Fruit fly (Drosophila melanogaster) whole organism, embryonic: ENCODE measurements around the gene CG44385.

Source experiments
- Abd-B ChIP-seq: fragments of 200-800 bp; sonication (Bioruptor generic); optimal IDR thresholded peaks from 2 replicates; lab custom pipeline; 2018; ENCODE audit warnings: missing biosample characterization, mild to moderate bottlenecking, missing genetic modification characterization, moderate library complexity
- Adf1 ChIP-seq: fragments of 200-800 bp; sonication (Bioruptor generic); IDR thresholded peaks from 2 replicates; pipeline ENCODE4 v1.3.6; 2022; ENCODE audit warnings: missing biosample characterization, missing genetic modification characterization
- BEAF-32 ChIP-seq: fragments of 200-800 bp; sonication (Bioruptor generic); optimal IDR thresholded peaks from 3 replicates; lab custom pipeline; 2017; ENCODE audit warnings: missing biosample characterization, missing genetic modification characterization, mild to moderate bottlenecking, moderate library complexity, missing genetic modification reagents
- Bdp1 ChIP-seq: fragments of 200-800 bp; sonication (Bioruptor generic); optimal IDR thresholded peaks from 3 replicates; lab custom pipeline; 2016; ENCODE audit warnings: missing biosample characterization, missing genetic modification characterization
- CG10979 ChIP-seq: fragments of 200-800 bp; sonication (Bioruptor generic); optimal IDR thresholded peaks from 2 replicates; lab custom pipeline; 2018; ENCODE audit warnings: missing biosample characterization, mild to moderate bottlenecking, missing genetic modification characterization, moderate library complexity
- CG11085 ChIP-seq: fragments of 200-800 bp; sonication (Bioruptor generic); IDR thresholded peaks from 2 replicates; pipeline ENCODE4 v1.3.6; 2022; ENCODE audit warnings: missing biosample characterization, missing genetic modification characterization
- CG1233 ChIP-seq: fragments of 200-800 bp; sonication (Bioruptor generic); optimal IDR thresholded peaks from 4 replicates; lab custom pipeline; 2018; ENCODE audit warnings: missing biosample characterization, mild to moderate bottlenecking, missing genetic modification characterization
- CG13296 ChIP-seq: fragments of 200-800 bp; sonication (Bioruptor generic); optimal IDR thresholded peaks from 3 replicates; lab custom pipeline; 2018; ENCODE audit warnings: missing biosample characterization, mild to moderate bottlenecking, missing genetic modification characterization
- CG14441 ChIP-seq: fragments of 200-800 bp; sonication (Bioruptor generic); IDR thresholded peaks from 2 replicates; pipeline ENCODE4 v1.3.6; 2022; ENCODE audit warnings: missing biosample characterization, missing genetic modification characterization
- CG15514 ChIP-seq: fragments of 200-800 bp; sonication (Bioruptor generic); optimal IDR thresholded peaks from 3 replicates; lab custom pipeline; 2017; ENCODE audit warnings: missing biosample characterization, missing genetic modification characterization, mild to moderate bottlenecking, moderate library complexity, missing genetic modification reagents
- CG16813 ChIP-seq: fragments of 200-800 bp; sonication (Bioruptor generic); IDR thresholded peaks from 3 replicates; pipeline ENCODE4 v1.3.6; 2022; ENCODE audit warnings: missing biosample characterization, missing genetic modification characterization; ENCODE audit not compliant: partially characterized antibody
- CG17912 ChIP-seq: fragments of 200-800 bp; sonication (Bioruptor generic); optimal IDR thresholded peaks from 2 replicates; lab custom pipeline; 2018; ENCODE audit warnings: missing biosample characterization, mild to moderate bottlenecking, missing genetic modification characterization
- CG1832 ChIP-seq: fragments of 200-800 bp; sonication (Bioruptor generic); optimal IDR thresholded peaks from 2 replicates; lab custom pipeline; 2017; ENCODE audit warnings: missing biosample characterization, mild to moderate bottlenecking, missing genetic modification characterization, inconsistent platforms
- CG18476 ChIP-seq: fragments of 200-800 bp; sonication (Bioruptor generic); optimal IDR thresholded peaks from 2 replicates; lab custom pipeline; 2016; ENCODE audit warnings: missing biosample characterization, mild to moderate bottlenecking, missing genetic modification characterization
- CG2199 ChIP-seq: fragments of 200-800 bp; sonication (Bioruptor generic); IDR thresholded peaks from 3 replicates; pipeline ENCODE4 v1.3.6; 2022; ENCODE audit warnings: missing biosample characterization, missing genetic modification characterization
- CG33557 ChIP-seq: fragments of 200-800 bp; sonication (Bioruptor generic); optimal IDR thresholded peaks from 2 replicates; lab custom pipeline; 2019; ENCODE audit warnings: missing biosample characterization, mild to moderate bottlenecking, missing genetic modification characterization, moderate library complexity
- CG3726 ChIP-seq: fragments of 200-800 bp; sonication (Bioruptor generic); IDR thresholded peaks from 3 replicates; pipeline ENCODE4, ENCODE4 v1.3.6; 2022; ENCODE audit warnings: missing biosample characterization, missing genetic modification characterization
- CG4282 ChIP-seq: fragments of 200-800 bp; sonication (Bioruptor generic); optimal IDR thresholded peaks from 2 replicates; lab custom pipeline; 2016; ENCODE audit warnings: missing biosample characterization, missing genetic modification characterization
- CG4854 ChIP-seq: fragments of 200-800 bp; sonication (Bioruptor generic); optimal IDR thresholded peaks from 2 replicates; lab custom pipeline; 2016; ENCODE audit warnings: missing biosample characterization, missing genetic modification characterization, inconsistent platforms
- CG6175 ChIP-seq: fragments of 200-800 bp; sonication (Bioruptor generic); IDR thresholded peaks from 3 replicates; pipeline ENCODE4 v1.3.6; 2022; ENCODE audit warnings: missing biosample characterization, missing genetic modification characterization
- CG7357 ChIP-seq: fragments of 200-800 bp; sonication (Bioruptor generic); IDR thresholded peaks from 3 replicates; pipeline ENCODE4 v1.3.6; 2022; ENCODE audit warnings: missing biosample characterization, missing genetic modification characterization
- CTCF ChIP-seq: fragments of 200-800 bp; sonication (Bioruptor generic); optimal IDR thresholded peaks from 2 replicates; lab custom pipeline; 2017; ENCODE audit warnings: missing biosample characterization, mild to moderate bottlenecking, missing genetic modification characterization, moderate library complexity
- Deaf1 ChIP-seq: fragments of 200-800 bp; optimal IDR thresholded peaks from 3 replicates; lab custom pipeline; 2019; ENCODE audit warnings: missing biosample characterization, mild to moderate bottlenecking, missing genetic modification characterization, moderate library complexity
- Doc3 ChIP-seq: fragments of 200-800 bp; sonication (Bioruptor generic); IDR thresholded peaks from 3 replicates; pipeline ENCODE4 v1.3.6; 2022; ENCODE audit warnings: missing biosample characterization, missing genetic modification characterization; ENCODE audit not compliant: partially characterized antibody
- Fer3 ChIP-seq: fragments of 200-800 bp; sonication (Bioruptor generic); optimal IDR thresholded peaks from 2 replicates; lab custom pipeline; 2018; ENCODE audit warnings: missing biosample characterization, mild to moderate bottlenecking, missing genetic modification characterization, moderate library complexity
- Med ChIP-seq: fragments of 200-800 bp; sonication (Bioruptor generic); peaks from one replicate; lab custom pipeline; 2016; ENCODE audit warnings: missing biosample characterization, missing genetic modification characterization, mild to moderate bottlenecking, inconsistent platforms, moderate library complexity
- Meics ChIP-seq: fragments of 200-800 bp; sonication (Bioruptor generic); optimal IDR thresholded peaks from 2 replicates; lab custom pipeline; 2017; ENCODE audit warnings: missing biosample characterization, mild to moderate bottlenecking, missing genetic modification characterization
- PHDP ChIP-seq: fragments of 200-800 bp; sonication (Bioruptor generic); optimal IDR thresholded peaks from 3 replicates; lab custom pipeline; 2018; ENCODE audit warnings: missing biosample characterization, mild to moderate bottlenecking, missing genetic modification characterization, moderate library complexity
- TFAM ChIP-seq: fragments of 200-800 bp; sonication (Bioruptor generic); optimal IDR thresholded peaks from 2 replicates; lab custom pipeline; 2017; ENCODE audit warnings: missing biosample characterization, missing genetic modification characterization, inconsistent platforms
- Trl ChIP-seq, 3 experiments: fragments of >200 bp in 2 of 3; fragments of 200-800 bp in 1 of 3; sonication (Bioruptor generic) in 1 of 3; optimal IDR thresholded peaks; 2 replicates in 1 of 3; 3 replicates in 2 of 3; lab custom pipeline; 2016 to 2017; ENCODE audit warnings: missing biosample characterization in 1 of 3, missing genetic modification characterization in 1 of 3
- YL-1 ChIP-seq: fragments of 200-800 bp; sonication (Bioruptor generic); optimal IDR thresholded peaks from 3 replicates; lab custom pipeline; 2017; ENCODE audit warnings: missing biosample characterization, mild to moderate bottlenecking, missing genetic modification characterization
- aop ChIP-seq: fragments of 200-800 bp; sonication (Bioruptor generic); IDR thresholded peaks from 2 replicates; pipeline ENCODE4 v1.3.6; 2022; ENCODE audit warnings: missing biosample characterization, missing genetic modification characterization
- chm ChIP-seq: fragments of 200-800 bp; sonication (Bioruptor generic); IDR thresholded peaks from 2 replicates; pipeline ENCODE4 v1.3.6; 2022; ENCODE audit warnings: missing biosample characterization, missing genetic modification characterization
- dpn ChIP-seq, 2 experiments: fragments of 200-800 bp; sonication (Bioruptor generic); optimal IDR thresholded peaks; 3 replicates each; lab custom pipeline; 2016; ENCODE audit warnings: missing biosample characterization in 2 of 2, missing genetic modification characterization in 2 of 2
- exex ChIP-seq: fragments of 200-800 bp; sonication (Bioruptor generic); optimal IDR thresholded peaks from 4 replicates; lab custom pipeline; 2018; ENCODE audit warnings: missing biosample characterization, mild to moderate bottlenecking, missing genetic modification characterization, moderate library complexity
- gfzf ChIP-seq: fragments of 200-800 bp; sonication (Bioruptor generic); optimal IDR thresholded peaks from 2 replicates; lab custom pipeline; 2016; ENCODE audit warnings: missing biosample characterization, mild to moderate bottlenecking, missing genetic modification characterization, moderate library complexity
- gsb-n ChIP-seq: fragments of 200-800 bp; sonication (Bioruptor generic); optimal IDR thresholded peaks from 3 replicates; lab custom pipeline; 2018; ENCODE audit warnings: missing biosample characterization, mild to moderate bottlenecking, missing genetic modification characterization
- hb ChIP-seq: fragments of 200-800 bp; sonication (Bioruptor generic); IDR thresholded peaks from 3 replicates; pipeline ENCODE4 v1.3.6; 2022; ENCODE audit warnings: missing biosample characterization, missing genetic modification characterization; ENCODE audit not compliant: partially characterized antibody
- inv ChIP-seq: fragments of 200-800 bp; sonication (Bioruptor generic); IDR thresholded peaks from 2 replicates; pipeline ENCODE4 v1.3.6; 2022; ENCODE audit warnings: missing biosample characterization, missing genetic modification characterization; ENCODE audit not compliant: partially characterized antibody
- lilli ChIP-seq: fragments of 200-800 bp; sonication (Bioruptor generic); optimal IDR thresholded peaks from 3 replicates; lab custom pipeline; 2016; ENCODE audit warnings: missing biosample characterization, missing genetic modification characterization
- luna ChIP-seq: fragments of 200-800 bp; sonication (Bioruptor generic); optimal IDR thresholded peaks from 2 replicates; lab custom pipeline; 2016; ENCODE audit warnings: missing biosample characterization, missing genetic modification characterization
- mirr ChIP-seq: fragments of 200-800 bp; sonication (Bioruptor generic); optimal IDR thresholded peaks from 3 replicates; lab custom pipeline; 2018; ENCODE audit warnings: missing biosample characterization, mild to moderate bottlenecking, missing genetic modification characterization
- pum ChIP-seq: fragments of 200-800 bp; sonication (Bioruptor generic); optimal IDR thresholded peaks from 2 replicates; lab custom pipeline; 2016; ENCODE audit warnings: missing biosample characterization, missing genetic modification characterization
- stwl ChIP-seq: fragments of 200-800 bp; sonication (Bioruptor generic); optimal IDR thresholded peaks from 3 replicates; lab custom pipeline; 2018; ENCODE audit warnings: missing biosample characterization, mild to moderate bottlenecking, missing genetic modification characterization, moderate library complexity
- tll ChIP-seq, 2 experiments: fragments of 200-800 bp in 1 of 2; fragments of >200 bp in 1 of 2; sonication (Bioruptor generic) in 1 of 2; optimal IDR thresholded peaks; 2 replicates each; lab custom pipeline; 2017 to 2019; ENCODE audit warnings: missing biosample characterization in 2 of 2, missing genetic modification characterization in 2 of 2, mild to moderate bottlenecking in 1 of 2, moderate library complexity in 1 of 2
- toy ChIP-seq: fragments of 200-800 bp; sonication (Bioruptor generic); IDR thresholded peaks from 2 replicates; pipeline ENCODE4 v1.3.6; 2022; ENCODE audit warnings: missing biosample characterization, missing genetic modification characterization
- trem ChIP-seq: fragments of 200-800 bp; optimal IDR thresholded peaks from 3 replicates; lab custom pipeline; 2019; ENCODE audit warnings: missing biosample characterization, mild to moderate bottlenecking, missing genetic modification characterization, moderate library complexity
- zen ChIP-seq: fragments of 200-800 bp; sonication (Bioruptor generic); optimal IDR thresholded peaks from 3 replicates; lab custom pipeline; 2018; ENCODE audit warnings: missing biosample characterization, mild to moderate bottlenecking, missing genetic modification characterization, moderate library complexity

Gene CG44385

DNA sequence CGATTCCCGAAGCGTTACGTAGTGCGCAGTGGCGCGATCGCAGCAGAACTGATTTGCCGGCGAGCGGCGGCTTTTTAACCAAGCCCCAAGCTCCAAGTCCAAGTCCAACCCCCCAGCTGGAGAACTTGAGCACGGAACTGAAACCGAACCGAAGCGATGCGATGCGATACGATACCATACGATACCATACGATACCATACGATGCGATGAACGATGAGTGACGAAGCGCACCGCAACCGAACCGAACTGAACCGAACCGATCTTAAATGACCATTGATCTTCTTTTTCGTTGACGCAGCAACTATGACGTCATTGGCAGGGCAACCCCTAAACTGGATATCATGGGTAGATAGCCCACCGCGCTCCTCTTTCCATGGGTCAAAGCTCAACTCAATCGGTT, 46.0 kb downstream of the CG44385 start, which contains the start of gene sev:
sev (minus strand) TSS at position 50 of the 400 bp plus-strand sequence.
- peak; percentile 75 for TF ChIP-seq Meics (GFP tag; lab: Kevin White, UChicago)
- peak; percentile 16 for TF ChIP-seq Med (GFP tag; lab: Kevin White, UChicago)
- peak; percentile 36 for TF ChIP-seq CG15514
- TF ChIP-seq BEAF-32 (GFP tag; lab: Kevin White, UChicago): peak; percentile 23
- no peak for TF ChIP-seq YL-1
- TF ChIP-seq Deaf1 (tag; lab: Kevin White, UChicago): peak; percentile 78
- TF ChIP-seq Fer3 (tag; lab: Kevin White, UChicago): no peak

DNA sequence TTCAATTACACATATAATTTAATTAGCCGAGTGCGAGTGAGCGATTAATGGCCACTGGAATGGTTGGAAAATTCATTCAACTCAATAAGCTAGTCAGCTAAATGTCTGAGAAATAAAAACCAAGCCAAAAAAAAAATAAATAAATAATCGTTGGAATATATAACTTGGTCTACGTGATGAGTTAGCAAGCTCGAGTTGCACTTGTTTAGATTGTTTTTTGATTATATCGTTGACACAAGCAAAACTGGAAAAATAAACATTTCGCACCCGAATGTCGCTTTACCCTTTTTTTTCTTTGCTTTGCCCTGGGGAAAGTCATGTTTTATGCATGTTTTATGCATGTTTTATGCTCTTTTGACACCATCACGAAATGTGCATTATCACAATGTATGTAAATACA, 49.2 kb downstream of the CG44385 start:
- no peak for TF ChIP-seq gfzf (GFP tag; lab: Kevin White, UChicago)
- TF ChIP-seq luna (GFP tag; lab: Kevin White, UChicago): no peak
- no peak for TF ChIP-seq CG2199
- TF ChIP-seq aop: no peak
- no peak for TF ChIP-seq inv
- TF ChIP-seq CG7357 (GFP tag; lab: Robert Waterston, UW): no peak
- TF ChIP-seq trem (tag; lab: Kevin White, UChicago): no peak
- TF ChIP-seq Adf1 (GFP tag; lab: Robert Waterston, UW): no peak
- TF ChIP-seq exex (tag; lab: Kevin White, UChicago): no peak
- TF ChIP-seq CG33557 (GFP tag; lab: Kevin White, UChicago): no peak
- TF ChIP-seq CG4282 (GFP tag; lab: Kevin White, UChicago): no peak
- TF ChIP-seq gsb-n: no peak
- no peak for TF ChIP-seq Fer3 (tag; lab: Kevin White, UChicago)
- no peak for TF ChIP-seq dpn (GFP tag; optimal IDR thresholded peaks at IDR 0.05; lab: Kevin White, UChicago)
- TF ChIP-seq Bdp1 (GFP tag; lab: Kevin White, UChicago): no peak
- no peak for TF ChIP-seq tll (GFP tag; optimal IDR thresholded peaks at IDR 0.05; lab: Kevin White, UChicago)

dm6 chrX:11081834-11082233, 50.4 kb downstream of the CG44385 start:
- peak; percentile 88 for TF ChIP-seq CTCF
- no peak for TF ChIP-seq toy
- no peak for TF ChIP-seq Deaf1 (tag; lab: Kevin White, UChicago)
- TF ChIP-seq Doc3 (GFP tag; lab: Robert Waterston, UW): no peak
- no peak for TF ChIP-seq CG3726
- no peak for TF ChIP-seq CG14441 (GFP tag; lab: Robert Waterston, UW)
- TF ChIP-seq CG16813 (GFP tag; lab: Robert Waterston, UW): no peak
- TF ChIP-seq pum (GFP tag; lab: Kevin White, UChicago): no peak
- TF ChIP-seq PHDP (tag; lab: Kevin White, UChicago): no peak
- TF ChIP-seq CG6175: no peak
- no peak for TF ChIP-seq hb
- TF ChIP-seq TFAM (GFP tag; lab: Kevin White, UChicago): no peak
- TF ChIP-seq CG1233 (GFP tag; lab: Kevin White, UChicago): no peak
- no peak for TF ChIP-seq CG4854 (GFP tag; lab: Kevin White, UChicago)
- TF ChIP-seq lilli (GFP tag; lab: Kevin White, UChicago): no peak
- peak; percentile 19 for TF ChIP-seq CG10979 (tag; lab: Kevin White, UChicago)
- peak; percentile 16 for TF ChIP-seq stwl (tag; lab: Kevin White, UChicago)
- TF ChIP-seq CG18476 (GFP tag; lab: Kevin White, UChicago): no peak
- TF ChIP-seq zen (tag; lab: Kevin White, UChicago): peak; percentile 3
- TF ChIP-seq CG1832 (GFP tag; lab: Kevin White, UChicago): no peak
- TF ChIP-seq chm (GFP tag; lab: Robert Waterston, UW): no peak
- no peak for TF ChIP-seq mirr (GFP tag; lab: Kevin White, UChicago)
- TF ChIP-seq CG11085: no peak
- TF ChIP-seq Bdp1 (GFP tag; lab: Kevin White, UChicago): no peak
- TF ChIP-seq CG13296: no peak
- peak; percentile 1 for TF ChIP-seq Abd-B (GFP tag; lab: Kevin White, UChicago)
- no peak for TF ChIP-seq CG17912 (GFP tag; lab: Kevin White, UChicago)
- TF ChIP-seq Trl (optimal IDR thresholded peaks at IDR 0.05; lab: Kevin White, UChicago): peak; percentile 2 to 8
- TF ChIP-seq Trl (GFP tag; optimal IDR thresholded peaks at IDR 0.05; lab: Kevin White, UChicago): no peak
